Fruit fly (Drosophila melanogaster) whole organism, embryonic: ENCODE data around the gene CG10376.
A peak's percentile ranks its signal among the peaks of the same experiment; 100 is the strongest.

Experiments used
- B-H2 ChIP-seq: fragments of 200-800 bp; sonication (Bioruptor generic); optimal IDR thresholded peaks from 2 replicates; lab custom pipeline; 2018; ENCODE audit warnings: missing biosample characterization, mild to moderate bottlenecking, missing genetic modification characterization
- CG10209 ChIP-seq: fragments of 200-800 bp; sonication (Bioruptor generic); optimal IDR thresholded peaks from 3 replicates; lab custom pipeline; 2017; ENCODE audit warnings: missing biosample characterization, mild to moderate bottlenecking, missing genetic modification characterization, missing genetic modification reagents
- CG10959 ChIP-seq: fragments of 200-800 bp; sonication (Bioruptor generic); IDR thresholded peaks from 2 replicates; pipeline ENCODE4 v1.3.6; 2022; ENCODE audit warnings: missing biosample characterization, missing genetic modification characterization
- CG10979 ChIP-seq: fragments of 200-800 bp; sonication (Bioruptor generic); optimal IDR thresholded peaks from 2 replicates; lab custom pipeline; 2018; ENCODE audit warnings: missing biosample characterization, mild to moderate bottlenecking, missing genetic modification characterization, moderate library complexity
- CG11695 ChIP-seq: fragments of 200-800 bp; sonication (Bioruptor generic); IDR thresholded peaks from 3 replicates; pipeline ENCODE4 v1.3.6; 2022; ENCODE audit warnings: missing biosample characterization, missing genetic modification characterization
- CG13296 ChIP-seq: fragments of 200-800 bp; sonication (Bioruptor generic); optimal IDR thresholded peaks from 3 replicates; lab custom pipeline; 2018; ENCODE audit warnings: missing biosample characterization, mild to moderate bottlenecking, missing genetic modification characterization
- CG13894 ChIP-seq: fragments of 200-800 bp; sonication (Bioruptor generic); optimal IDR thresholded peaks from 3 replicates; lab custom pipeline; 2018; ENCODE audit warnings: missing biosample characterization, mild to moderate bottlenecking, missing genetic modification characterization, moderate library complexity
- CG14050 ChIP-seq: fragments of 200-800 bp; sonication (Bioruptor generic); IDR thresholded peaks from 3 replicates; pipeline ENCODE4 v1.3.6; 2022; ENCODE audit warnings: missing biosample characterization, missing genetic modification characterization
- CG14441 ChIP-seq: fragments of 200-800 bp; sonication (Bioruptor generic); IDR thresholded peaks from 2 replicates; pipeline ENCODE4 v1.3.6; 2022; ENCODE audit warnings: missing biosample characterization, missing genetic modification characterization
- CG15514 ChIP-seq: fragments of 200-800 bp; sonication (Bioruptor generic); optimal IDR thresholded peaks from 3 replicates; lab custom pipeline; 2017; ENCODE audit warnings: missing biosample characterization, missing genetic modification characterization, mild to moderate bottlenecking, moderate library complexity, missing genetic modification reagents
- CG15601 ChIP-seq: fragments of 200-800 bp; sonication (Bioruptor generic); optimal IDR thresholded peaks from 3 replicates; lab custom pipeline; 2019; ENCODE audit warnings: missing biosample characterization, mild to moderate bottlenecking, missing genetic modification characterization, moderate library complexity
- CG1647 ChIP-seq: fragments of 200-800 bp; sonication (Bioruptor generic); optimal IDR thresholded peaks from 3 replicates; lab custom pipeline; 2016; ENCODE audit warnings: missing biosample characterization, missing genetic modification characterization
- CG2129 ChIP-seq: fragments of 200-800 bp; sonication (Bioruptor generic); IDR thresholded peaks from 2 replicates; pipeline ENCODE4 v1.3.6; 2022; ENCODE audit warnings: missing biosample characterization, missing genetic modification characterization; ENCODE audit not compliant: partially characterized antibody
- CG30020 ChIP-seq: fragments of 200-800 bp; optimal IDR thresholded peaks from 2 replicates; lab custom pipeline; 2019; ENCODE audit warnings: missing biosample characterization, mild to moderate bottlenecking, missing genetic modification characterization, moderate library complexity
- CG31224 ChIP-seq: fragments of 200-800 bp; sonication (Bioruptor generic); IDR thresholded peaks from 2 replicates; pipeline ENCODE4 v1.3.6; 2022; ENCODE audit warnings: missing biosample characterization, missing genetic modification characterization
- CG32532 ChIP-seq: fragments of 200-800 bp; sonication (Bioruptor generic); IDR thresholded peaks from 2 replicates; pipeline ENCODE4 v1.3.6; 2022; ENCODE audit warnings: missing biosample characterization, missing genetic modification characterization
- CG34376 ChIP-seq: fragments of 200-800 bp; sonication (Bioruptor generic); optimal IDR thresholded peaks from 2 replicates; lab custom pipeline; 2018; ENCODE audit warnings: missing biosample characterization, mild to moderate bottlenecking, missing genetic modification characterization
- CG34422 ChIP-seq: fragments of 200-800 bp; sonication (Bioruptor generic); IDR thresholded peaks from 3 replicates; pipeline ENCODE4 v1.3.6; 2022; ENCODE audit warnings: missing biosample characterization, missing genetic modification characterization
- CG6254 ChIP-seq: fragments of 200-800 bp; sonication (Bioruptor generic); optimal IDR thresholded peaks from 3 replicates; lab custom pipeline; 2017; ENCODE audit warnings: mild to moderate bottlenecking, missing biosample characterization, missing genetic modification reagents, missing genetic modification characterization
- CG7839 ChIP-seq: fragments of 200-800 bp; sonication (Bioruptor generic); optimal IDR thresholded peaks from 3 replicates; lab custom pipeline; 2018; ENCODE audit warnings: missing biosample characterization, mild to moderate bottlenecking, missing genetic modification characterization, moderate library complexity
- CG9215 ChIP-seq: fragments of 200-800 bp; sonication (Bioruptor generic); IDR thresholded peaks from 2 replicates; pipeline ENCODE4 v1.3.6; 2022; ENCODE audit warnings: missing biosample characterization, missing genetic modification characterization
- CTCF ChIP-seq: fragments of 200-800 bp; sonication (Bioruptor generic); optimal IDR thresholded peaks from 2 replicates; lab custom pipeline; 2017; ENCODE audit warnings: missing biosample characterization, mild to moderate bottlenecking, missing genetic modification characterization, moderate library complexity
- Dad ChIP-seq: fragments of 200-800 bp; sonication (Bioruptor generic); optimal IDR thresholded peaks from 3 replicates; lab custom pipeline; 2016; ENCODE audit warnings: missing biosample characterization, missing genetic modification characterization
- Hmx ChIP-seq: fragments of 200-800 bp; sonication (Bioruptor generic); optimal IDR thresholded peaks from 2 replicates; lab custom pipeline; 2016; ENCODE audit warnings: missing biosample characterization, missing genetic modification characterization
- Hr39 ChIP-seq: fragments of >200 bp; optimal IDR thresholded peaks from 2 replicates; lab custom pipeline; 2017
- MBD-R2 ChIP-seq: fragments of 200-800 bp; sonication (Bioruptor generic); IDR thresholded peaks from 2 replicates; pipeline ENCODE4 v1.3.6; 2022; ENCODE audit warnings: missing biosample characterization, missing genetic modification characterization
- NfI ChIP-seq: fragments of 200-800 bp; sonication (Bioruptor generic); optimal IDR thresholded peaks from 3 replicates; lab custom pipeline; 2018; ENCODE audit warnings: missing biosample characterization, mild to moderate bottlenecking, missing genetic modification characterization, moderate library complexity
- Oaz ChIP-seq: fragments of 200-800 bp; sonication (Bioruptor generic); IDR thresholded peaks from 2 replicates; pipeline ENCODE4 v1.3.6; 2022; ENCODE audit warnings: missing biosample characterization, missing genetic modification characterization
- PHDP ChIP-seq: fragments of 200-800 bp; sonication (Bioruptor generic); optimal IDR thresholded peaks from 3 replicates; lab custom pipeline; 2018; ENCODE audit warnings: missing biosample characterization, mild to moderate bottlenecking, missing genetic modification characterization, moderate library complexity
- Rx ChIP-seq: fragments of 200-800 bp; sonication (Bioruptor generic); IDR thresholded peaks from 2 replicates; pipeline ENCODE4 v1.3.6; 2022; ENCODE audit warnings: missing biosample characterization, missing genetic modification characterization
- bigmax ChIP-seq: fragments of 200-800 bp; sonication (Bioruptor generic); optimal IDR thresholded peaks from 2 replicates; lab custom pipeline; 2018; ENCODE audit warnings: missing biosample characterization, mild to moderate bottlenecking, missing genetic modification characterization
- dan ChIP-seq: fragments of 200-800 bp; sonication (Bioruptor generic); IDR thresholded peaks from 2 replicates; pipeline ENCODE4 v1.3.6; 2022; ENCODE audit warnings: missing biosample characterization, missing genetic modification characterization
- dpn ChIP-seq, 2 experiments: fragments of 200-800 bp; sonication (Bioruptor generic); optimal IDR thresholded peaks; 3 replicates each; lab custom pipeline; 2016; ENCODE audit warnings: missing biosample characterization in 2 of 2, missing genetic modification characterization in 2 of 2
- hbn ChIP-seq: fragments of 200-800 bp; sonication (Bioruptor generic); IDR thresholded peaks from 2 replicates; pipeline ENCODE4 v1.3.6; 2022; ENCODE audit warnings: missing biosample characterization, missing genetic modification characterization; ENCODE audit not compliant: partially characterized antibody
- lbe ChIP-seq: fragments of 200-800 bp; sonication (Bioruptor generic); optimal IDR thresholded peaks from 2 replicates; lab custom pipeline; 2016; ENCODE audit warnings: missing biosample characterization, mild to moderate bottlenecking, missing genetic modification characterization
- maf-S ChIP-seq: fragments of 200-800 bp; sonication (Bioruptor generic); optimal IDR thresholded peaks from 2 replicates; lab custom pipeline; 2016; ENCODE audit warnings: missing biosample characterization, missing genetic modification characterization
- mld ChIP-seq: fragments of 200-800 bp; sonication (Bioruptor generic); IDR thresholded peaks from 3 replicates; pipeline ENCODE4 v1.3.6; 2022; ENCODE audit warnings: missing biosample characterization, missing genetic modification characterization; ENCODE audit not compliant: partially characterized antibody
- nmo ChIP-seq: fragments of 200-800 bp; sonication (Bioruptor generic); optimal IDR thresholded peaks from 2 replicates; lab custom pipeline; 2018; ENCODE audit warnings: missing biosample characterization, mild to moderate bottlenecking, missing genetic modification characterization, moderate library complexity
- pan ChIP-seq, 4 experiments: fragments of >200 bp in 3 of 4; fragments of 200-800 bp in 1 of 4; sonication (Bioruptor generic) in 1 of 4; optimal IDR thresholded peaks in 3 of 4; IDR thresholded peaks in 1 of 4; 2 replicates each; pipeline versions ENCODE4 v1.3.6 to Lab custom; 2017 to 2022; ENCODE audit warnings: missing biosample characterization in 2 of 4, missing genetic modification characterization in 2 of 4, mixed read lengths in 1 of 4
- peb ChIP-seq: fragments of 200-800 bp; sonication (Bioruptor generic); IDR thresholded peaks from 2 replicates; pipeline ENCODE4 v1.3.6; 2022; ENCODE audit warnings: missing biosample characterization, missing genetic modification characterization
- pros ChIP-seq: fragments of 200-800 bp; sonication (Bioruptor generic); optimal IDR thresholded peaks from 3 replicates; lab custom pipeline; 2019; ENCODE audit warnings: missing biosample characterization, mild to moderate bottlenecking, missing genetic modification characterization, moderate library complexity
- ranshi ChIP-seq: fragments of 200-800 bp; sonication (Bioruptor generic); IDR thresholded peaks from 2 replicates; pipeline ENCODE4 v1.3.6; 2022; ENCODE audit warnings: missing biosample characterization, missing genetic modification characterization
- row ChIP-seq: fragments of 200-800 bp; sonication (Bioruptor generic); IDR thresholded peaks from 3 replicates; pipeline ENCODE4 v1.3.6; 2022; ENCODE audit warnings: missing biosample characterization, missing genetic modification characterization
- sc ChIP-seq, 3 experiments: fragments of >200 bp in 2 of 3; fragments of 200-800 bp in 1 of 3; sonication (Bioruptor generic) in 1 of 3; optimal IDR thresholded peaks; 2 replicates in 2 of 3; 3 replicates in 1 of 3; lab custom pipeline; 2017; ENCODE audit warnings: mild to moderate bottlenecking in 1 of 3, missing biosample characterization in 1 of 3, missing genetic modification characterization in 1 of 3, missing genetic modification reagents in 1 of 3
- sens ChIP-seq: fragments of 200-800 bp; sonication (Bioruptor generic); peaks from one replicate; lab custom pipeline; 2016; ENCODE audit warnings: missing biosample characterization, missing genetic modification characterization
- shn ChIP-seq: fragments of 200-800 bp; sonication (Bioruptor generic); optimal IDR thresholded peaks from 3 replicates; lab custom pipeline; 2016; ENCODE audit warnings: missing biosample characterization, missing genetic modification characterization
- slou ChIP-seq: fragments of 200-800 bp; sonication (Bioruptor generic); optimal IDR thresholded peaks from 3 replicates; lab custom pipeline; 2016; ENCODE audit warnings: missing biosample characterization, missing genetic modification characterization
- zen2 ChIP-seq: fragments of 200-800 bp; sonication (Bioruptor generic); IDR thresholded peaks from 3 replicates; pipeline ENCODE4 v1.3.6; 2022; ENCODE audit warnings: missing biosample characterization, missing genetic modification characterization; ENCODE audit not compliant: partially characterized antibody

CG10376 gene

dm6 chr2L:18702721-18703488 lies at the start of gene CG10376, which contains the start of gene CG10343 (continued):
- TF ChIP-seq PHDP (peak; percentile 89), shn (GFP tag; lab: Kevin White, UChicago) (peak; percentile 44), dpn (GFP tag; optimal IDR thresholded peaks at IDR 0.05; lab: Kevin White, UChicago) (peak; percentile 53 to 83), Dad (GFP tag; lab: Kevin White, UChicago) (peak; percentile 54), mld (peak; percentile 73; the same call in 2 of the 3 replicates), NfI (peak; percentile 86), CG11695 (GFP tag; lab: Robert Waterston, UW) (peak; percentile 70; the same call in 1 of the 3 replicates), CG14441 (GFP tag; lab: Robert Waterston, UW) (peak; percentile 82), maf-S (GFP tag; lab: Kevin White, UChicago) (no peak), CG30020 (peak; percentile 98), hbn (GFP tag; lab: Robert Waterston, UW) (no peak), CG34422 (GFP tag; lab: Robert Waterston, UW) (peak; percentile 78; the same call in 2 of the 3 replicates), ranshi (GFP tag; lab: Robert Waterston, UW) (peak; percentile 83; the same call in 1 of the 2 replicates), slou (peak; percentile 81), CG31224 (GFP tag; lab: Robert Waterston, UW) (peak; percentile 82), dan (0 out of 2 replicates have a peak, but pooled peaks have one; percentile 19), pros (GFP tag; lab: Kevin White, UChicago) (no peak), B-H2 (GFP tag; lab: Kevin White, UChicago) (peak; percentile 86), Hr39 (lab: Kevin White, UChicago) (no peak), lbe (peak; percentile 16), CG6254 (peak; percentile 50), sc (optimal IDR thresholded peaks at IDR 0.05; lab: Kevin White, UChicago) (no peak), sc (GFP tag; optimal IDR thresholded peaks at IDR 0.05; lab: Kevin White, UChicago) (peak; percentile 76), CG15514 (GFP tag; lab: Kevin White, UChicago) (peak; percentile 98), MBD-R2 (GFP tag; lab: Robert Waterston, UW) (peak; percentile 79), CG10209 (GFP tag; lab: Kevin White, UChicago) (peak; percentile 91), CG13296 (peak; percentile 78), bigmax (GFP tag; lab: Kevin White, UChicago) (no peak), zen2 (GFP tag; lab: Robert Waterston, UW) (no peak), row (GFP tag; lab: Robert Waterston, UW) (peak; percentile 97), peb (GFP tag; lab: Robert Waterston, UW) (peak; percentile 69; the same call in 1 of the 2 replicates), CG1647 (GFP tag; lab: Kevin White, UChicago) (peak; percentile 7), Hmx (no peak), CG32532 (GFP tag; lab: Robert Waterston, UW) (peak; percentile 90), CTCF (GFP tag; lab: Kevin White, UChicago) (peak; percentile 24), CG34376 (GFP tag; lab: Kevin White, UChicago) (peak; percentile 53), CG10979 (tag; lab: Kevin White, UChicago) (peak; percentile 88), CG14050 (GFP tag; lab: Robert Waterston, UW) (peak; percentile 66), CG13894 (tag; lab: Kevin White, UChicago) (peak; percentile 89), Oaz (GFP tag; lab: Robert Waterston, UW) (peak; percentile 76), CG10959 (GFP tag; lab: Robert Waterston, UW) (peak; percentile 48; the same call in 1 of the 2 replicates), CG7839 (tag; lab: Kevin White, UChicago) (peak; percentile 95), CG15601 (tag; lab: Kevin White, UChicago) (peak; percentile 91), Rx (GFP tag; lab: Robert Waterston, UW) (peak; percentile 59), nmo (GFP tag; lab: Kevin White, UChicago) (peak; percentile 98), pan (optimal IDR thresholded peaks at IDR 0.05; lab: Kevin White, UChicago) (no peak), pan (GFP tag; optimal IDR thresholded peaks at IDR 0.05 in 1 of 2, IDR thresholded peaks at IDR 0.05 in 1 of 2) (peak in 1 of 2 experiments; percentile 83), sens (peak; percentile 92), CG9215 (peak; percentile 90), CG2129 (GFP tag; lab: Robert Waterston, UW) (no peak)
